Fruit fly (Drosophila melanogaster): ENCODE results near the gene CG10340.

CG10340 gene

DNA sequence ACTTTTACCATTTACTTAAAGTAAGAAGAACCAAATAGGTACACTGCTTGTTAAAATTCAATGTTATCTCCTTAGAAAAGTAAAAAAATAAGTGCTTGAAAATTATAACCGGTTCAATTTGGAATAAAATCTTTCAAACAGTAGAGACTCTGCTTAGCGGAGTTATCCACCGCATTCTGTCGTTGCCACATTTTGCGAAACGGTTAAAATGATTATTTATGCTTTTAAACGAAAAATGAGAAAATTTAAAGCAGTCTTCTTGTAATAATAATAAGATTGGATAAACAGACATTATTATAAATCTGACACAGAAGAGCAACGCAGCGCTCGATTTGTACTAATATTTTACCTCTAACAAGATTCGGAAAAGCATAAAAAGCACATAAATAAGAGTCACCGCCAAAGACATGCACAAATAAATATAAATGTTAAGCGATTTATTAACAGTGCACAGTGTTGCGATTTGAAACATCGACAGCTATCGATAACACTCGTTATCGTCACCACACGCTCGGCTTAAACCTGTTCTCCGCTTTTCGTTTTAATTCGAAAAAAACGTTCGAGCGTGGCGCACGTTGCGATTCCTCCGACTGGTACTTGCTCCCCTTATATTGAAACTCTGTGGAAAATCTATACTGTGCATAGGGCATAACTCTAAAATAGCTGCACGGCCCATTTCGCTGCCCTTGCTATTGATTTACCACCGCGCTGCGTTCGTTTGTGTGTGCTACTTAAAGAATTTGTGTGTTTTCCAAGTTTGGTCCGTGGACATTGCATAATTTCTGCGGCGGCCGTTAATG lies 10.8 kb upstream of the CG10340 start, which contains the start of gene Fas1 (continued):
- TF ChIP-seq CG4730 (GFP tag; IDR thresholded peaks at IDR 0.05) (no peak), Stat92E (GFP tag; optimal IDR thresholded peaks at IDR 0.05) (peak in 1 of 3 experiments; percentile 95), CG8924 (tag; optimal IDR thresholded peaks at IDR 0.05) (peak; percentile 4), CG12236 (GFP tag; optimal IDR thresholded peaks at IDR 0.05) (no peak), chif (GFP tag; optimal IDR thresholded peaks at IDR 0.05) (no peak), da (GFP tag; optimal IDR thresholded peaks at IDR 0.05) (no peak), trh (GFP tag; optimal IDR thresholded peaks at IDR 0.05) (no peak), hb (GFP tag; IDR thresholded peaks at IDR 0.05; ENCODE audit: partially characterized antibody) (peak; percentile 31; the same call in 1 of the 3 replicates), Awh (GFP tag; IDR thresholded peaks at IDR 0.05) (no peak), NFAT (GFP tag; IDR thresholded peaks at IDR 0.05) (peak; percentile 42; the same call in 1 of the 2 replicates), CG31441 (GFP tag; IDR thresholded peaks at IDR 0.05) (no peak), exex (tag; optimal IDR thresholded peaks at IDR 0.05) (no peak), maf-S (GFP tag; optimal IDR thresholded peaks at IDR 0.05) (no peak), CG6689 (GFP tag; IDR thresholded peaks at IDR 0.05) (no peak), CG8089 (GFP tag; optimal IDR thresholded peaks at IDR 0.05) (peak; percentile 15), CG4617 (GFP tag; optimal IDR thresholded peaks at IDR 0.05; ENCODE audit: borderline replicate concordance) (no peak), CG18764 (GFP tag; optimal IDR thresholded peaks at IDR 0.05) (no peak), CG15696 (tag; optimal IDR thresholded peaks at IDR 0.05) (no peak), cas (GFP tag; IDR thresholded peaks at IDR 0.05) (no peak), PHDP (tag; optimal IDR thresholded peaks at IDR 0.05) (no peak), pnt (GFP tag; optimal IDR thresholded peaks at IDR 0.05) (no peak), CG4854 (GFP tag; optimal IDR thresholded peaks at IDR 0.05) (no peak), CG9727 (GFP tag; optimal IDR thresholded peaks at IDR 0.05) (no peak), CHES-1-like (GFP tag; optimal IDR thresholded peaks at IDR 0.05) (no peak), HHEX (GFP tag; optimal IDR thresholded peaks at IDR 0.05) (no peak), H2.0 (GFP tag; IDR thresholded peaks at IDR 0.05) (no peak), CG34376 (GFP tag; optimal IDR thresholded peaks at IDR 0.05) (no peak), Atf6 (GFP tag; IDR thresholded peaks at IDR 0.05) (no peak), CG11696 (GFP tag; IDR thresholded peaks at IDR 0.05) (no peak), slp2 (GFP tag; optimal IDR thresholded peaks at IDR 0.05) (no peak), D (optimal IDR thresholded peaks at IDR 0.05) (no peak), D (GFP tag; optimal IDR thresholded peaks at IDR 0.05) (no peak), CG31224 (GFP tag; IDR thresholded peaks at IDR 0.05) (no peak), CG15011 (GFP tag; optimal IDR thresholded peaks at IDR 0.05) (no peak), CTCF (GFP tag; optimal IDR thresholded peaks at IDR 0.05) (peak; percentile 82), stc (GFP tag; IDR thresholded peaks at IDR 0.05) (peak; percentile 9; the same call in 1 of the 2 replicates), zen2 (GFP tag; IDR thresholded peaks at IDR 0.05; ENCODE audit: partially characterized antibody) (peak; percentile 72), CG8944 (GFP tag; optimal IDR thresholded peaks at IDR 0.05) (no peak), Mrtf (GFP tag; IDR thresholded peaks at IDR 0.05) (no peak), Dbx (GFP tag; IDR thresholded peaks at IDR 0.05) (no peak), dimm (GFP tag; IDR thresholded peaks at IDR 0.05) (no peak), Dad (GFP tag; optimal IDR thresholded peaks at IDR 0.05) (no peak), CG7963 (GFP tag; IDR thresholded peaks at IDR 0.05; ENCODE audit: partially characterized antibody) (peak; percentile 70), chn (GFP tag; optimal IDR thresholded peaks at IDR 0.05) (no peak), bcd (GFP tag; optimal IDR thresholded peaks at IDR 0.05) (no peak), MESR4 (GFP tag; optimal IDR thresholded peaks at IDR 0.05) (peak; percentile 45), nmo (GFP tag; optimal IDR thresholded peaks at IDR 0.05) (peak; percentile 3), cwo (GFP tag; optimal IDR thresholded peaks at IDR 0.05) (no peak), shn (GFP tag; optimal IDR thresholded peaks at IDR 0.05) (no peak), mirr (GFP tag; optimal IDR thresholded peaks at IDR 0.05) (no peak), pros (GFP tag; optimal IDR thresholded peaks at IDR 0.05) (peak; percentile 31)

All from whole organism, embryonic.